Worm (Caenorhabditis elegans) whole organism, early embryonic: Measurements from ENCODE around the gene gldi-11.

Experiments
- B0310.2 ChIP-seq: sonication (generic microtip); optimal IDR thresholded peaks from 2 replicates; lab custom pipeline; 2016; ENCODE audit warnings: mild to moderate bottlenecking, missing genetic modification characterization, missing compliant biosample characterization
- F13C5.2 ChIP-seq: sonication (generic microtip); optimal IDR thresholded peaks from 2 replicates; lab custom pipeline; 2017; ENCODE audit warnings: mild to moderate bottlenecking, missing genetic modification characterization, inconsistent platforms, missing compliant biosample characterization
- aly-1 ChIP-seq: sonication (generic microtip); optimal IDR thresholded peaks from 2 replicates; lab custom pipeline; 2016; ENCODE audit warnings: missing genetic modification characterization, missing compliant biosample characterization
- ama-1 ChIP-seq: fragments of 150-350 bp; optimal IDR thresholded peaks from 2 replicates; lab custom pipeline; 2014
- ceh-13 ChIP-seq: fragments of 200-800 bp; sonication (Bioruptor generic); optimal IDR thresholded peaks from 2 replicates; lab custom pipeline; 2018; ENCODE audit warnings: mild to moderate bottlenecking, missing genetic modification characterization, missing compliant biosample characterization
- ceh-36 ChIP-seq: sonication (generic microtip); optimal IDR thresholded peaks from 2 replicates; lab custom pipeline; 2016; ENCODE audit warnings: missing genetic modification characterization, inconsistent platforms, missing compliant biosample characterization
- ets-7 ChIP-seq: sonication (generic microtip); optimal IDR thresholded peaks from 2 replicates; lab custom pipeline; 2016; ENCODE audit warnings: missing genotype, missing genetic modification characterization, missing compliant biosample characterization
- flt-1 ChIP-seq: fragments of 200-800 bp; sonication (Bioruptor generic); IDR thresholded peaks from 2 replicates; pipeline ENCODE4 v1.3.6; 2022; ENCODE audit warnings: missing genetic modification characterization, missing compliant biosample characterization
- hmbx-1 ChIP-seq: sonication (generic microtip); optimal IDR thresholded peaks from 2 replicates; lab custom pipeline; 2016; ENCODE audit warnings: mild to moderate bottlenecking, missing genetic modification characterization, missing compliant biosample characterization
- hmg-4 ChIP-seq: fragments of 200-800 bp; sonication (Bioruptor generic); optimal IDR thresholded peaks from 2 replicates; lab custom pipeline; 2018; ENCODE audit warnings: mild to moderate bottlenecking, missing genetic modification characterization, missing compliant biosample characterization
- hnd-1 ChIP-seq: sonication (generic microtip); optimal IDR thresholded peaks from 2 replicates; lab custom pipeline; 2016; ENCODE audit warnings: missing genetic modification characterization, missing compliant biosample characterization
- pes-1 ChIP-seq: fragments of 200-800 bp; sonication (Bioruptor generic); IDR thresholded peaks from 2 replicates; pipeline ENCODE4 v1.3.6; 2022; ENCODE audit warnings: missing genetic modification reagents, missing genetic modification characterization, missing compliant biosample characterization
- scrt-1 ChIP-seq: fragments of 200-800 bp; sonication (Bioruptor generic); IDR thresholded peaks from 2 replicates; pipeline ENCODE4 v1.3.6; 2022; ENCODE audit warnings: missing genetic modification characterization, missing compliant biosample characterization
- sea-1 ChIP-seq: fragments of 200-800 bp; sonication (Bioruptor generic); conservative IDR thresholded peaks from 2 replicates; pipeline ENCODE4 v1.3.6; 2022; ENCODE audit warnings: missing genetic modification characterization, missing compliant biosample characterization
- tbx-11 ChIP-seq: fragments of 200-800 bp; sonication (Bioruptor generic); IDR thresholded peaks from 2 replicates; pipeline ENCODE4 v1.3.6; 2022; ENCODE audit warnings: missing genetic modification characterization, missing compliant biosample characterization
- tbx-37 ChIP-seq: fragments of 200-800 bp; sonication (Bioruptor generic); conservative IDR thresholded peaks from 2 replicates; pipeline ENCODE4 v1.3.6; 2022; ENCODE audit warnings: missing genetic modification reagents, missing genetic modification characterization, missing compliant biosample characterization
- tra-4 ChIP-seq: sonication (generic microtip); optimal IDR thresholded peaks from 2 replicates; lab custom pipeline; 2017; ENCODE audit warnings: missing genetic modification characterization, missing compliant biosample characterization

gldi-11 gene

DNA sequence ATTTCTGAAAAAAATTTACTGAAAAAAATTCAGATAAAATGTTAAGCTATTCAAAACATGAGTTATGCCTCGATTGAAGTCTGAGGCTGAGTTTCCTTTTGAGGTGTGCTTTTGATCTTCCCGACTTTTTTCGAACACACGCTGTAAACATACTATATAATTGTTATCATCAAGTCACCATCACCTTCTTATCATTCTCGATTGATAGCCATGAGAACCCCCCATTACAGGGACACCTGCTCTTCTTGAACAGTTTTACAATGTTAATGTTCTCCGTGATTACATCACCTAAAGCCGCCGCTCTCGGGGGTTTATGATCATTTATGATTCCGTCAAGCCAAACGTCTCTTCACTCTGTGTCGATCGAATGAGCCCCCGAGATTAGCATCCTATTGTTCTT lies 38.6 kb upstream of the gldi-11 start:
- no peak for TF ChIP-seq ets-7 (tag; lab: Kevin White, UChicago)
- no peak for TF ChIP-seq B0310.2 (tag; lab: Kevin White, UChicago)
- no peak for TF ChIP-seq hmg-4 (GFP tag; lab: Kevin White, UChicago)
- no peak for TF ChIP-seq tbx-11 (GFP tag; lab: Robert Waterston, UW)
- no peak for TF ChIP-seq aly-1
- no peak for TF ChIP-seq scrt-1 (GFP tag; lab: Robert Waterston, UW)
- no peak for TF ChIP-seq tra-4 (tag; lab: Kevin White, UChicago)
- no peak for TF ChIP-seq ama-1
- no peak for TF ChIP-seq tbx-37 (GFP tag; lab: Robert Waterston, UW)
- TF ChIP-seq flt-1 (GFP tag; lab: Robert Waterston, UW): no peak
- no peak for TF ChIP-seq ceh-13
- no peak for TF ChIP-seq pes-1
- TF ChIP-seq F13C5.2 (tag; lab: Kevin White, UChicago): no peak
- no peak for TF ChIP-seq hmbx-1 (tag; lab: Kevin White, UChicago)
- TF ChIP-seq ceh-36: no peak
- no peak for TF ChIP-seq sea-1 (GFP tag; lab: Robert Waterston, UW)
- no peak for TF ChIP-seq hnd-1 (tag; lab: Kevin White, UChicago)

DNA sequence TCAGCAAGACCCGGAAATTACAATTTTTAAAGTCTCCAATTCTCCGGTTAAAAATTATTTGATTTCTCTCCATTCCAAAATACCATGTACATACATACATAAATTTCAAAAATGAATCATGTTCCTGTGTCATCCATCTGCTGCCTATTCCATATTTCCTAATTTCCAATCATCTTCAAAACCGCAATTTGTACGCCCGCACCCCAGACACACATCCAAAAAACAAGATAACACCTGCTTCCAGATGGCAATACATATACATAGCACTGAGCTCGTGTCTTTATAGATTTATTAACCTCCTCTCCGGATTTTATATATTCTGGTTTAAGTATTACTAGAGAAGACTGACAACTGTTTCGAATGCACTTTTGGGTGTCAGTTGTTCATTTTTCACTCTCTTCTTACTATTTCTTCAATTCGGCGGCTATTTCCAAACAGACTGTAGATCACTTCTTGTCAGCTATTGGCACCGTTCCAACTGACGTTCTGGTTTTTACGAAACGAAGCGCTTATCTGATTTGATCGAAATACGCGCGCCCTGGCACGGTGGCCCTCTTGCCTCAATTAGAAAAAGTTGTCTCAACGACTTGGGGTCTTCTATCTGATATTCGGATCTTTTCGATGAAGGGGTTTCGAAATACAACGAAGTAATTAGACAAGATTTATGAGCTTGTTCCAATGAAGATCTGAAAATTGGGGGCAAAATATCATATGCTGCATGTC lies 36.3 kb upstream of the gldi-11 start:
- TF ChIP-seq tbx-11 (GFP tag; lab: Robert Waterston, UW) (no peak), B0310.2 (tag; lab: Kevin White, UChicago) (no peak), hmbx-1 (tag; lab: Kevin White, UChicago) (no peak), pes-1 (no peak), ceh-36 (no peak), F13C5.2 (tag; lab: Kevin White, UChicago) (no peak), ama-1 (no peak)

DNA sequence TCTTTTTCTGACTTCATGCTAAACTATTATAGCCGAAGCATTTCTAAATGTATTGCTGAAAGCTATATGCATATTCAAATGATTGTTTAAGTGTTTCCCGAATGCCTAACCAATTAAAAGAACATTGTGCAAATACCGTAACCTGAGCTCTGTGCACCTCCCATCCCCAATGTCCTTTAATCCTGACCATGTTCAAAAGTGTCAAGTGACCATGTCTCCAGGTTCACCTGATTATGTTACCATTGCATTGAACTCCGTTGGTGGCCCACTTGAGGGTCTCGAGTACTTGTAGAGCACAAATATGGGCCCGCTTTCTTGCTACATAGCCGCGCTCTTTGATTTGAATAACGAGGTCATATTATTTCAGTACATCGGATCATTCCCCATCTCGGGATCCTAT lies 29.7 kb upstream of the gldi-11 start:
- TF ChIP-seq ama-1 (no peak), F13C5.2 (tag; lab: Kevin White, UChicago) (no peak), sea-1 (GFP tag; lab: Robert Waterston, UW) (no peak), pes-1 (no peak), flt-1 (GFP tag; lab: Robert Waterston, UW) (no peak), tra-4 (tag; lab: Kevin White, UChicago) (no peak), tbx-11 (GFP tag; lab: Robert Waterston, UW) (no peak), B0310.2 (tag; lab: Kevin White, UChicago) (no peak), ceh-13 (no peak), tbx-37 (GFP tag; lab: Robert Waterston, UW) (no peak)

DNA sequence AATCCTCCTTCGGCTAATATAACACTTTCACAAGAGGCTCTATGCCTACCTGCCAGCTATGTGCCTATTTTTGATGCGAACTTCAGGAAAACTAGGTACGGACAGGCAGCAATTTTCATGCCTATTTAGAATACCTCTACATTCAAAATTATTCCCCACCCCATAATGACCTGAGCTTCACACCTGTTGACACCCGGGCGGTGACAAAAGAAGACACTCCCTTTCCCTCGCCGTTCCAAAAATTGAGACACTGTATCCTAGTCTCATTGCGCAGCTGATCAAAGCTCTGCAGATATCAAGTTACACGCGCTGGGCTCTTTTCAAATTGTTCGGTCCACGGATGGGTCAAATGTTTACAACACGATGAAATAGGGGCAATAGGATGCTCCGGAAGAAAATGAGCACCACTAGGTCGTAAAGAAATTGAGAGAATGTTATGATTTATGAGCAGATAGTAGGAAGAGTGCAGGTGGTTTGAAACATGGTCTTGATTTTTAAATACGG lies 28.9 kb upstream of the gldi-11 start:
- TF ChIP-seq ceh-36 (no peak), hmbx-1 (tag; lab: Kevin White, UChicago) (no peak), sea-1 (GFP tag; lab: Robert Waterston, UW) (no peak), ets-7 (tag; lab: Kevin White, UChicago) (no peak), B0310.2 (tag; lab: Kevin White, UChicago) (no peak), tra-4 (tag; lab: Kevin White, UChicago) (no peak), scrt-1 (GFP tag; lab: Robert Waterston, UW) (no peak), pes-1 (no peak), tbx-11 (GFP tag; lab: Robert Waterston, UW) (no peak)

DNA sequence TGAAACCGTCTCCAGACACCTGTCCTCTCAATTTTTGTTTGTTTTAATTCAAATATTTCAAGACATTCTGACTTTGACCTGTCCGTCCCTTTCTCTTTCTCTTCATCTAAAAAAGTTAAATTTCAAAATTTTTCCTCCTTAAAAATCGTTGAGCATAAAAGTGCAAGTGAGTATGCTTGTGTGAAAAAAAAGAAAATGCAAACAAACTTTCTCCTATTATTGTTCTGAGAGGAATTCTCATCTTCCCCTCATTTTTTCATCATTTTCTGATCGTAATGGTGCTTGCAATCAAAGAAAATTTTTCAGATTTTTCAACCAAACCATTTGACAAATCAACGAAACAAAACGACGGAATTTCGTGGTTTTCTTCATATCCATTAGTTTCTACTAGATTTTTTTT lies 23.3 kb upstream of the gldi-11 start, which contains the start of gene shc-2:
TSS of gene shc-2 (plus strand) at position 301 of the 400 bp plus-strand sequence.
- TF ChIP-seq aly-1: no peak
- no peak for TF ChIP-seq hmbx-1 (tag; lab: Kevin White, UChicago)
- TF ChIP-seq ets-7 (tag; lab: Kevin White, UChicago): no peak
- no peak for TF ChIP-seq F13C5.2 (tag; lab: Kevin White, UChicago)
- TF ChIP-seq tbx-37 (GFP tag; lab: Robert Waterston, UW): no peak
- TF ChIP-seq tra-4 (tag; lab: Kevin White, UChicago): no peak
- no peak for TF ChIP-seq ceh-13
- no peak for TF ChIP-seq scrt-1 (GFP tag; lab: Robert Waterston, UW)
- no peak for TF ChIP-seq ceh-36
- TF ChIP-seq tbx-11 (GFP tag; lab: Robert Waterston, UW): no peak
- TF ChIP-seq hmg-4 (GFP tag; lab: Kevin White, UChicago): no peak
- TF ChIP-seq B0310.2 (tag; lab: Kevin White, UChicago): no peak
- no peak for TF ChIP-seq hnd-1 (tag; lab: Kevin White, UChicago)
- no peak for TF ChIP-seq ama-1
- TF ChIP-seq flt-1 (GFP tag; lab: Robert Waterston, UW): no peak
- no peak for TF ChIP-seq sea-1 (GFP tag; lab: Robert Waterston, UW)
- no peak for TF ChIP-seq pes-1

DNA sequence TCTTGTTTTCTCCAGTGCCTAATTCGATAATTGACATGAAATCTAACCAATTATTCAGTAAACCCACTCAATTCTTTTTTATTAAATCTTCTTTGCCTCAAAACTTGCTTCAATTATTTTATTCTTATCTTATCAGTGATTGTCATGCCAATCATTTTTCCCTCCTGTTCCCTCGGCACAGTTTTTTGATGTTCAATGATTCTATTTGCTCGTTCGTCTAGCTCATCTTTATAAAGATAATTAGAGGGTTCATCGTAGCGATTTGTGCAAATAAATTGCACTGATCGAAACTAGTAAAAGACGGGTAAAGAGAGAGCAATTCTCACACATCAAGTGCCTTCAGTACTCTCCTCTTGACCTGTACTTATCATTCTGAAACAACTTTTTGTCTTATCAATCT lies 22.0 kb upstream of the gldi-11 start:
- no peak for TF ChIP-seq ama-1
- no peak for TF ChIP-seq tra-4 (tag; lab: Kevin White, UChicago)
- TF ChIP-seq aly-1: no peak
- no peak for TF ChIP-seq ceh-36
- TF ChIP-seq B0310.2 (tag; lab: Kevin White, UChicago): no peak
- no peak for TF ChIP-seq sea-1 (GFP tag; lab: Robert Waterston, UW)
- TF ChIP-seq tbx-11 (GFP tag; lab: Robert Waterston, UW): no peak
- TF ChIP-seq flt-1 (GFP tag; lab: Robert Waterston, UW): no peak
- TF ChIP-seq tbx-37 (GFP tag; lab: Robert Waterston, UW): no peak
- TF ChIP-seq hmg-4 (GFP tag; lab: Kevin White, UChicago): no peak
- TF ChIP-seq hnd-1 (tag; lab: Kevin White, UChicago): no peak
- TF ChIP-seq pes-1: no peak

DNA sequence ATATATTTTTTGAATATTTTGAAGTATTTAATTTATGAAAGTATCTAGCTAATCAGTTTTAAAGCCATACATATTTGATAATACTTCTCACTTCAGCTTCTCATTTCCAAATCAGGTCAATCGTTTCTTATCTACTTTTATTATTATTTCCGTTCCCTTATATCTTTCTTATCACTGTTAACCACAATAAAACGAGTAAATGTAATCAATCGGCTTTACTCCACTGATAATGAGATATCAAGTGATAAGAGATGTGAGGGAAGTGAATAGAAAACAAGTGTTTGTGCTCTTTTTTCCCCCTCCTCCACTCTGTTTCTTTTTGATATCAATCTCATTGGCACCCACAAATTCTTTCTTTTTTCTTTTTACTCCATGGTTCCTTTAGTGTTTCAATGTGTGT lies 21.0 kb upstream of the gldi-11 start:
- no peak for TF ChIP-seq ceh-36
- TF ChIP-seq sea-1 (GFP tag; lab: Robert Waterston, UW): no peak
- TF ChIP-seq flt-1 (GFP tag; lab: Robert Waterston, UW): no peak
- TF ChIP-seq tbx-11 (GFP tag; lab: Robert Waterston, UW): no peak
- no peak for TF ChIP-seq hmbx-1 (tag; lab: Kevin White, UChicago)
- no peak for TF ChIP-seq hnd-1 (tag; lab: Kevin White, UChicago)
- TF ChIP-seq ceh-13: no peak
- no peak for TF ChIP-seq pes-1
- TF ChIP-seq hmg-4 (GFP tag; lab: Kevin White, UChicago): no peak
- no peak for TF ChIP-seq ama-1
- TF ChIP-seq B0310.2 (tag; lab: Kevin White, UChicago): no peak
- no peak for TF ChIP-seq aly-1
- TF ChIP-seq F13C5.2 (tag; lab: Kevin White, UChicago): no peak
- no peak for TF ChIP-seq tra-4 (tag; lab: Kevin White, UChicago)
- TF ChIP-seq scrt-1 (GFP tag; lab: Robert Waterston, UW): no peak
